Fruit fly (Drosophila melanogaster) whole organism, embryonic: ENCODE results near the gene Spn38F.

Source experiments
- Adf1 ChIP-seq: fragments of 200-800 bp; sonication (Bioruptor generic); IDR thresholded peaks from 2 replicates; pipeline ENCODE4 v1.3.6; 2022; ENCODE audit warnings: missing biosample characterization, missing genetic modification characterization
- CG10654 ChIP-seq: fragments of 200-800 bp; sonication (Bioruptor generic); optimal IDR thresholded peaks from 2 replicates; lab custom pipeline; 2016; ENCODE audit warnings: missing biosample characterization, missing genetic modification characterization
- CG10959 ChIP-seq: fragments of 200-800 bp; sonication (Bioruptor generic); IDR thresholded peaks from 2 replicates; pipeline ENCODE4 v1.3.6; 2022; ENCODE audit warnings: missing biosample characterization, missing genetic modification characterization
- CG11093 ChIP-seq: fragments of 200-800 bp; sonication (Bioruptor generic); IDR thresholded peaks from 3 replicates; pipeline ENCODE4 v1.3.6; 2022; ENCODE audit warnings: missing biosample characterization, missing genetic modification characterization
- CG11696 ChIP-seq: fragments of 200-800 bp; sonication (Bioruptor generic); IDR thresholded peaks from 2 replicates; pipeline ENCODE4 v1.3.6; 2022; ENCODE audit warnings: missing biosample characterization, missing genetic modification characterization
- CG12104 ChIP-seq: fragments of 200-800 bp; sonication (Bioruptor generic); optimal IDR thresholded peaks from 3 replicates; lab custom pipeline; 2016; ENCODE audit warnings: missing biosample characterization, missing genetic modification characterization
- CG1233 ChIP-seq: fragments of 200-800 bp; sonication (Bioruptor generic); optimal IDR thresholded peaks from 4 replicates; lab custom pipeline; 2018; ENCODE audit warnings: missing biosample characterization, mild to moderate bottlenecking, missing genetic modification characterization
- CG15601 ChIP-seq: fragments of 200-800 bp; sonication (Bioruptor generic); optimal IDR thresholded peaks from 3 replicates; lab custom pipeline; 2019; ENCODE audit warnings: missing biosample characterization, mild to moderate bottlenecking, missing genetic modification characterization, moderate library complexity
- CG1603 ChIP-seq: fragments of 200-800 bp; sonication (Bioruptor generic); optimal IDR thresholded peaks from 2 replicates; lab custom pipeline; 2019; ENCODE audit warnings: missing biosample characterization, mild to moderate bottlenecking, missing genetic modification characterization, moderate library complexity
- CG16815 ChIP-seq: fragments of 200-800 bp; sonication (Bioruptor generic); optimal IDR thresholded peaks from 3 replicates; lab custom pipeline; 2017; ENCODE audit warnings: missing biosample characterization, mild to moderate bottlenecking, missing genetic modification characterization
- CG17912 ChIP-seq: fragments of 200-800 bp; sonication (Bioruptor generic); optimal IDR thresholded peaks from 2 replicates; lab custom pipeline; 2018; ENCODE audit warnings: missing biosample characterization, mild to moderate bottlenecking, missing genetic modification characterization
- CG32772 ChIP-seq: fragments of 200-800 bp; sonication (Bioruptor generic); IDR thresholded peaks from 2 replicates; pipeline ENCODE4 v1.3.6; 2022; ENCODE audit warnings: missing biosample characterization, missing genetic modification characterization
- CG43689 ChIP-seq: fragments of 200-800 bp; sonication (Bioruptor generic); IDR thresholded peaks from 2 replicates; pipeline ENCODE4 v1.3.6; 2022; ENCODE audit warnings: missing biosample characterization, missing genetic modification characterization
- CG4424 ChIP-seq: fragments of 200-800 bp; sonication (Bioruptor generic); optimal IDR thresholded peaks from 3 replicates; lab custom pipeline; 2016; ENCODE audit warnings: missing biosample characterization, missing genetic modification characterization
- CG4617 ChIP-seq: fragments of 200-800 bp; sonication (Bioruptor generic); optimal IDR thresholded peaks from 3 replicates; lab custom pipeline; 2016; ENCODE audit warnings: missing biosample characterization, missing genetic modification characterization, borderline replicate concordance
- CG5180 ChIP-seq: fragments of 200-800 bp; sonication (Bioruptor generic); optimal IDR thresholded peaks from 3 replicates; lab custom pipeline; 2017; ENCODE audit warnings: missing biosample characterization, missing genetic modification characterization, mild to moderate bottlenecking, moderate library complexity, missing genetic modification reagents
- CG6654 ChIP-seq: fragments of 200-800 bp; sonication (Bioruptor generic); optimal IDR thresholded peaks from 2 replicates; lab custom pipeline; 2017; ENCODE audit warnings: missing biosample characterization, mild to moderate bottlenecking, missing genetic modification characterization
- CG6689 ChIP-seq: fragments of 200-800 bp; sonication (Bioruptor generic); IDR thresholded peaks from 2 replicates; pipeline ENCODE4 v1.3.6; 2022; ENCODE audit warnings: missing biosample characterization, missing genetic modification characterization
- CG8478 ChIP-seq: fragments of >200 bp; optimal IDR thresholded peaks from 2 replicates; lab custom pipeline; 2018
- CG9797 ChIP-seq: fragments of 200-800 bp; sonication (Bioruptor generic); optimal IDR thresholded peaks from 3 replicates; lab custom pipeline; 2018; ENCODE audit warnings: missing biosample characterization, mild to moderate bottlenecking, missing genetic modification characterization
- CG9876 ChIP-seq: fragments of 200-800 bp; sonication (Bioruptor generic); optimal IDR thresholded peaks from 2 replicates; lab custom pipeline; 2016; ENCODE audit warnings: missing biosample characterization, missing genetic modification characterization
- CkIIα-i1 ChIP-seq: fragments of 200-800 bp; sonication (Bioruptor generic); IDR thresholded peaks from 2 replicates; pipeline ENCODE4 v1.3.6; 2022; ENCODE audit warnings: missing biosample characterization, missing genetic modification characterization
- Ets65A ChIP-seq: fragments of 200-800 bp; sonication (Bioruptor generic); peaks from one replicate; lab custom pipeline; 2016; ENCODE audit warnings: missing biosample characterization, missing genetic modification characterization
- Kr ChIP-seq: fragments of 200-800 bp; sonication (Bioruptor generic); optimal IDR thresholded peaks from 2 replicates; lab custom pipeline; 2017; ENCODE audit warnings: missing biosample characterization, mild to moderate bottlenecking, missing genetic modification characterization
- PHDP ChIP-seq: fragments of 200-800 bp; sonication (Bioruptor generic); optimal IDR thresholded peaks from 3 replicates; lab custom pipeline; 2018; ENCODE audit warnings: missing biosample characterization, mild to moderate bottlenecking, missing genetic modification characterization, moderate library complexity
- Rx ChIP-seq: fragments of 200-800 bp; sonication (Bioruptor generic); IDR thresholded peaks from 2 replicates; pipeline ENCODE4 v1.3.6; 2022; ENCODE audit warnings: missing biosample characterization, missing genetic modification characterization
- Scr ChIP-seq: fragments of 200-800 bp; sonication (Bioruptor generic); IDR thresholded peaks from 2 replicates; pipeline ENCODE4 v1.3.6; 2022; ENCODE audit warnings: missing biosample characterization, missing genetic modification characterization; ENCODE audit not compliant: partially characterized antibody
- Sry-δ ChIP-seq: fragments of 200-800 bp; sonication (Bioruptor generic); optimal IDR thresholded peaks from 2 replicates; lab custom pipeline; 2016; ENCODE audit warnings: missing biosample characterization, missing genetic modification characterization
- aop ChIP-seq: fragments of 200-800 bp; sonication (Bioruptor generic); IDR thresholded peaks from 2 replicates; pipeline ENCODE4 v1.3.6; 2022; ENCODE audit warnings: missing biosample characterization, missing genetic modification characterization
- bab2 ChIP-seq: fragments of 200-800 bp; sonication (Bioruptor generic); optimal IDR thresholded peaks from 2 replicates; lab custom pipeline; 2016; ENCODE audit warnings: missing biosample characterization, missing genetic modification characterization
- dmrt99B ChIP-seq: fragments of 200-800 bp; sonication (Bioruptor generic); optimal IDR thresholded peaks from 2 replicates; lab custom pipeline; 2018; ENCODE audit warnings: missing biosample characterization, mild to moderate bottlenecking, missing genetic modification characterization, moderate library complexity
- esg ChIP-seq: fragments of 200-800 bp; sonication (Bioruptor generic); conservative IDR thresholded peaks from 2 replicates; pipeline ENCODE4 v1.3.6; 2022; ENCODE audit warnings: missing biosample characterization, missing genetic modification characterization
- fd102C ChIP-seq: fragments of 200-800 bp; sonication (Bioruptor generic); optimal IDR thresholded peaks from 2 replicates; lab custom pipeline; 2018; ENCODE audit warnings: missing biosample characterization, mild to moderate bottlenecking, missing genetic modification characterization, moderate library complexity
- fd96Cb ChIP-seq: fragments of 200-800 bp; sonication (Bioruptor generic); optimal IDR thresholded peaks from 2 replicates; lab custom pipeline; 2018; ENCODE audit warnings: missing biosample characterization, mild to moderate bottlenecking, missing genetic modification characterization, moderate library complexity
- fu2 ChIP-seq: fragments of 200-800 bp; sonication (Bioruptor generic); optimal IDR thresholded peaks from 2 replicates; lab custom pipeline; 2016; ENCODE audit warnings: missing biosample characterization, missing genetic modification characterization
- hb ChIP-seq: fragments of 200-800 bp; sonication (Bioruptor generic); IDR thresholded peaks from 3 replicates; pipeline ENCODE4 v1.3.6; 2022; ENCODE audit warnings: missing biosample characterization, missing genetic modification characterization; ENCODE audit not compliant: partially characterized antibody
- hkb ChIP-seq, 2 experiments: fragments of 200-800 bp in 1 of 2; fragments of >200 bp in 1 of 2; sonication (Bioruptor generic) in 1 of 2; IDR thresholded peaks in 1 of 2; optimal IDR thresholded peaks in 1 of 2; 2 replicates each; pipeline versions ENCODE4 v1.3.6 to Lab custom; 2017 to 2022; ENCODE audit warnings: missing biosample characterization in 1 of 2, missing genetic modification characterization in 1 of 2
- lab ChIP-seq: fragments of 200-800 bp; sonication (Bioruptor generic); optimal IDR thresholded peaks from 3 replicates; lab custom pipeline; 2017; ENCODE audit warnings: missing biosample characterization, missing genetic modification characterization, mild to moderate bottlenecking, moderate library complexity, missing genetic modification reagents
- odd ChIP-seq: fragments of 200-800 bp; sonication (Bioruptor generic); optimal IDR thresholded peaks from 2 replicates; lab custom pipeline; 2017; ENCODE audit warnings: missing biosample characterization, mild to moderate bottlenecking, missing genetic modification characterization
- prd ChIP-seq, 3 experiments: fragments of >200 bp in 2 of 3; fragments of 200-800 bp in 1 of 3; sonication (Bioruptor generic) in 1 of 3; optimal IDR thresholded peaks in 2 of 3; IDR thresholded peaks in 1 of 3; 2 replicates in 2 of 3; 3 replicates in 1 of 3; pipeline versions ENCODE4 v1.3.6 to Lab custom; 2017 to 2022; ENCODE audit warnings: missing biosample characterization in 1 of 3, missing genetic modification characterization in 1 of 3
- psq ChIP-seq: fragments of 200-800 bp; sonication (Bioruptor generic); optimal IDR thresholded peaks from 2 replicates; lab custom pipeline; 2017; ENCODE audit warnings: missing biosample characterization, missing genetic modification characterization
- run ChIP-seq: fragments of 200-800 bp; sonication (Bioruptor generic); optimal IDR thresholded peaks from 3 replicates; lab custom pipeline; 2018; ENCODE audit warnings: missing biosample characterization, mild to moderate bottlenecking, missing genetic modification characterization
- salm ChIP-seq: fragments of 200-800 bp; sonication (Bioruptor generic); optimal IDR thresholded peaks from 2 replicates; lab custom pipeline; 2018; ENCODE audit warnings: missing biosample characterization, mild to moderate bottlenecking, missing genetic modification characterization
- sisA ChIP-seq: fragments of 200-800 bp; sonication (Bioruptor generic); IDR thresholded peaks from 2 replicates; pipeline ENCODE4 v1.3.6; 2022; ENCODE audit warnings: missing biosample characterization, missing genetic modification characterization
- sob ChIP-seq: fragments of 200-800 bp; sonication (Bioruptor generic); IDR thresholded peaks from 2 replicates; pipeline ENCODE4 v1.3.6; 2022; ENCODE audit warnings: missing biosample characterization, missing genetic modification characterization
- tin ChIP-seq: fragments of 200-800 bp; sonication (Bioruptor generic); optimal IDR thresholded peaks from 3 replicates; lab custom pipeline; 2016; ENCODE audit warnings: missing biosample characterization, missing genetic modification characterization
- unc-4 ChIP-seq: fragments of 200-800 bp; sonication (Bioruptor generic); IDR thresholded peaks from 2 replicates; pipeline ENCODE4 v1.3.6; 2022; ENCODE audit warnings: missing biosample characterization, missing genetic modification characterization; ENCODE audit not compliant: partially characterized antibody
- wor ChIP-seq: fragments of 200-800 bp; sonication (Bioruptor generic); IDR thresholded peaks from 2 replicates; pipeline ENCODE4 v1.3.6; 2022; ENCODE audit warnings: missing biosample characterization, missing genetic modification characterization
- zfh2 ChIP-seq: fragments of 200-800 bp; sonication (Bioruptor generic); optimal IDR thresholded peaks from 2 replicates; lab custom pipeline; 2016; ENCODE audit warnings: missing biosample characterization, missing genetic modification characterization

The Spn38F gene

DNA sequence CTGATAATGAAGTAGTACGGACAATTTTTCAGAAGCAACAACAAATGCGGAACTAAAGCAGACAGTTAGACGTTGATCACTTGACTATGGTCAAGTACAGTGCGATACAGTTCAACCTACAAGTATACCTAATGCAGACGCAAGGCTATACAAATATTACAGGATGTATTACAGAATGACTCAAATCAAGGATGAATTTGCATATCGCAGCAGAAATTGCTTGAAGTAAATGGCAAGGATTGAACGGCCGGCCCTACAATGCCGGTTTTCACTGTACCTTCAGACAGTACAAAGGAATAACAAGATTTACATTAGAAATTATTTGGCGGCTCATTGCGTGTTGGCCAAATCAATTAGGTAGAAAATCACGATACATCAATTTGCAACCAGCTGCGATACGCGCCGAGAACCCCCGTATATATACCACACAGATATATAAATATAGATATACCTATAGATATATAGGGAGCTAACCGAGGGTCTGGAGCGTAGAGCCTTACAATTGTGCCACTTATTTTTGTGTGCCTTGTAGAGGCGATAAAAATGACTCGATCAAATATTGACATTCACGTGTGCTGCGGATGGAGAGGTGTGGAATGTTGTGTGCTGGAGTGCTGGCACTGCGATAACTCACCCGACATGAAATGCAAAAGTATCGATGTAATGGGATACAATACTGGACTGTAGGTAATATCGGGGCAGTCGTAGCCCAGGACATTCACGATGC lies 43.7 kb upstream of the Spn38F start (continued):
- TF ChIP-seq Sry-δ (peak; percentile 20), Kr (GFP tag; lab: Kevin White, UChicago) (no peak), psq (no peak), wor (GFP tag; lab: Robert Waterston, UW) (no peak; the same call in 1 of the 2 replicates), CG5180 (peak; percentile 19), CG10959 (no peak), esg (GFP tag; lab: Robert Waterston, UW) (peak; percentile 52), CG12104 (no peak), CG9797 (GFP tag; lab: Kevin White, UChicago) (no peak), CG10654 (GFP tag; lab: Kevin White, UChicago) (peak; percentile 29), CkIIα-i1 (GFP tag; lab: Robert Waterston, UW) (no peak), CG1233 (GFP tag; lab: Kevin White, UChicago) (no peak), CG6689 (GFP tag; lab: Robert Waterston, UW) (no peak; the same call in 1 of the 2 replicates), CG9876 (no peak), CG8478 (lab: Kevin White, UChicago) (no peak), Rx (GFP tag; lab: Robert Waterston, UW) (no peak), CG43689 (GFP tag; lab: Robert Waterston, UW) (0 out of 2 replicates have a peak, but pooled peaks have one; percentile 17), PHDP (tag; lab: Kevin White, UChicago) (peak; percentile 39), hkb (optimal IDR thresholded peaks at IDR 0.05; lab: Kevin White, UChicago) (no peak), hkb (GFP tag; IDR thresholded peaks at IDR 0.05; lab: Robert Waterston, UW) (peak; percentile 37; the same call in 1 of the 2 replicates), fd102C (GFP tag; lab: Kevin White, UChicago) (no peak), odd (GFP tag; lab: Kevin White, UChicago) (peak; percentile 12), lab (GFP tag; lab: Kevin White, UChicago) (peak; percentile 86), zfh2 (GFP tag; lab: Kevin White, UChicago) (peak; percentile 61), sisA (GFP tag; lab: Robert Waterston, UW) (peak; percentile 55), CG4617 (no peak), salm (no peak), CG11093 (GFP tag; lab: Robert Waterston, UW) (peak; percentile 45; the same call in 1 of the 3 replicates), sob (no peak), run (tag; lab: Kevin White, UChicago) (no peak), tin (GFP tag; lab: Kevin White, UChicago) (peak; percentile 41), fu2 (GFP tag; lab: Kevin White, UChicago) (peak; percentile 54), bab2 (peak; percentile 53), aop (GFP tag; lab: Robert Waterston, UW) (no peak), dmrt99B (tag; lab: Kevin White, UChicago) (peak; percentile 29), CG32772 (GFP tag; lab: Robert Waterston, UW) (no peak), fd96Cb (peak; percentile 14), CG4424 (GFP tag; lab: Kevin White, UChicago) (peak; percentile 37), Scr (GFP tag; lab: Robert Waterston, UW) (no peak), hb (GFP tag; lab: Robert Waterston, UW) (no peak), Ets65A (peak; percentile 95), prd (optimal IDR thresholded peaks at IDR 0.05; lab: Kevin White, UChicago) (no peak), prd (GFP tag; IDR thresholded peaks at IDR 0.05; lab: Robert Waterston, UW) (peak; percentile 74), CG6654 (GFP tag; lab: Kevin White, UChicago) (no peak), unc-4 (no peak), CG11696 (peak; percentile 53; the same call in 1 of the 2 replicates), CG17912 (GFP tag; lab: Kevin White, UChicago) (no peak), CG16815 (GFP tag; lab: Kevin White, UChicago) (peak; percentile 25), CG1603 (tag; lab: Kevin White, UChicago) (no peak), Adf1 (peak; percentile 45), CG15601 (no peak)
